Fruit fly (Drosophila melanogaster) whole organism, embryonic: ENCODE measurements around the gene CG31883.

Experiments
- Bgb ChIP-seq: fragments of 200-800 bp; sonication (Bioruptor generic); IDR thresholded peaks from 2 replicates; pipeline ENCODE4 v1.3.6; 2022; ENCODE audit warnings: missing biosample characterization, missing genetic modification characterization; ENCODE audit not compliant: partially characterized antibody
- CG10267 ChIP-seq: fragments of 200-800 bp; sonication (Bioruptor generic); optimal IDR thresholded peaks from 2 replicates; lab custom pipeline; 2018; ENCODE audit warnings: missing biosample characterization, mild to moderate bottlenecking, missing genetic modification characterization, moderate library complexity
- CG12219 ChIP-seq: fragments of 200-800 bp; sonication (Bioruptor generic); optimal IDR thresholded peaks from 3 replicates; lab custom pipeline; 2018; ENCODE audit warnings: missing biosample characterization, mild to moderate bottlenecking, missing genetic modification characterization
- CG1233 ChIP-seq: fragments of 200-800 bp; sonication (Bioruptor generic); optimal IDR thresholded peaks from 4 replicates; lab custom pipeline; 2018; ENCODE audit warnings: missing biosample characterization, mild to moderate bottlenecking, missing genetic modification characterization
- CG14014 ChIP-seq: fragments of 200-800 bp; sonication (Bioruptor generic); IDR thresholded peaks from 2 replicates; pipeline ENCODE4 v1.3.6; 2022; ENCODE audit warnings: missing biosample characterization, missing genetic modification characterization
- CG17829 ChIP-seq: fragments of 200-800 bp; optimal IDR thresholded peaks from 2 replicates; lab custom pipeline; 2019; ENCODE audit warnings: missing biosample characterization, mild to moderate bottlenecking, missing genetic modification characterization, moderate library complexity
- CG18011 ChIP-seq: fragments of 200-800 bp; sonication (Bioruptor generic); optimal IDR thresholded peaks from 2 replicates; lab custom pipeline; 2017; ENCODE audit warnings: missing biosample characterization, missing genetic modification characterization, mild to moderate bottlenecking, moderate library complexity, missing genotype
- CG18619 ChIP-seq: fragments of 200-800 bp; sonication (Bioruptor generic); optimal IDR thresholded peaks from 3 replicates; lab custom pipeline; 2017; ENCODE audit warnings: missing biosample characterization, mild to moderate bottlenecking, missing genetic modification characterization
- CG3281 ChIP-seq: fragments of 200-800 bp; sonication (Bioruptor generic); optimal IDR thresholded peaks from 3 replicates; lab custom pipeline; 2017; ENCODE audit warnings: missing biosample characterization, mild to moderate bottlenecking, missing genetic modification characterization
- CG3995 ChIP-seq: fragments of 200-800 bp; sonication (Bioruptor generic); optimal IDR thresholded peaks from 3 replicates; lab custom pipeline; 2016; ENCODE audit warnings: missing biosample characterization, missing genetic modification characterization
- CG6689 ChIP-seq: fragments of 200-800 bp; sonication (Bioruptor generic); IDR thresholded peaks from 2 replicates; pipeline ENCODE4 v1.3.6; 2022; ENCODE audit warnings: missing biosample characterization, missing genetic modification characterization
- CG6813 ChIP-seq: fragments of 200-800 bp; sonication (Bioruptor generic); optimal IDR thresholded peaks from 2 replicates; lab custom pipeline; 2017; ENCODE audit warnings: missing biosample characterization, missing genetic modification characterization, mild to moderate bottlenecking, moderate library complexity, missing genetic modification reagents
- CG7271 ChIP-seq: fragments of 200-800 bp; sonication (Bioruptor generic); optimal IDR thresholded peaks from 2 replicates; lab custom pipeline; 2018; ENCODE audit warnings: missing biosample characterization, mild to moderate bottlenecking, missing genetic modification characterization, moderate library complexity
- CG9727 ChIP-seq: fragments of 200-800 bp; sonication (Bioruptor generic); optimal IDR thresholded peaks from 3 replicates; lab custom pipeline; 2017; ENCODE audit warnings: missing biosample characterization, mild to moderate bottlenecking, missing genetic modification characterization
- CG9932 ChIP-seq: fragments of 200-800 bp; sonication (Bioruptor generic); IDR thresholded peaks from 2 replicates; pipeline ENCODE4 v1.3.6; 2022; ENCODE audit warnings: missing biosample characterization, missing genetic modification characterization
- Dek ChIP-seq: fragments of 200-800 bp; sonication (Bioruptor generic); optimal IDR thresholded peaks from 3 replicates; lab custom pipeline; 2019; ENCODE audit warnings: missing biosample characterization, mild to moderate bottlenecking, missing genetic modification characterization, moderate library complexity
- Eip74EF ChIP-seq, 2 experiments: fragments of 200-800 bp in 1 of 2; fragments of >200 bp in 1 of 2; sonication (Bioruptor generic) in 1 of 2; optimal IDR thresholded peaks; 2 replicates each; lab custom pipeline; 2017 to 2019; ENCODE audit warnings: missing biosample characterization in 2 of 2, missing genetic modification characterization in 2 of 2, mild to moderate bottlenecking in 1 of 2, moderate library complexity in 1 of 2
- HHEX ChIP-seq: fragments of 200-800 bp; sonication (Bioruptor generic); optimal IDR thresholded peaks from 3 replicates; lab custom pipeline; 2017; ENCODE audit warnings: missing biosample characterization, mild to moderate bottlenecking, missing genetic modification characterization, missing genetic modification reagents
- Hr51 ChIP-seq, 2 experiments: fragments of 200-800 bp; sonication (Bioruptor generic); optimal IDR thresholded peaks; 2 replicates in 1 of 2; 3 replicates in 1 of 2; lab custom pipeline; 2016 to 2018; ENCODE audit warnings: missing biosample characterization in 2 of 2, missing genetic modification characterization in 2 of 2, mild to moderate bottlenecking in 1 of 2, moderate library complexity in 1 of 2
- NC2β ChIP-seq: fragments of 200-800 bp; sonication (Bioruptor generic); optimal IDR thresholded peaks from 2 replicates; lab custom pipeline; 2016; ENCODE audit warnings: missing biosample characterization, missing genetic modification characterization
- Neu2 ChIP-seq: fragments of 200-800 bp; sonication (Bioruptor generic); optimal IDR thresholded peaks from 3 replicates; lab custom pipeline; 2016; ENCODE audit warnings: missing biosample characterization, missing genetic modification characterization, borderline replicate concordance
- PHDP ChIP-seq: fragments of 200-800 bp; sonication (Bioruptor generic); optimal IDR thresholded peaks from 3 replicates; lab custom pipeline; 2018; ENCODE audit warnings: missing biosample characterization, mild to moderate bottlenecking, missing genetic modification characterization, moderate library complexity
- Pdp1 ChIP-seq, 2 experiments: fragments of 200-800 bp; sonication (Bioruptor generic); optimal IDR thresholded peaks; 3 replicates each; lab custom pipeline; 2016; ENCODE audit warnings: missing biosample characterization in 2 of 2, missing genetic modification characterization in 2 of 2, mild to moderate bottlenecking in 1 of 2, moderate library complexity in 1 of 2
- Ptx1 ChIP-seq: fragments of 200-800 bp; sonication (Bioruptor generic); IDR thresholded peaks from 2 replicates; pipeline ENCODE4 v1.3.6; 2022; ENCODE audit warnings: missing biosample characterization, missing genetic modification characterization
- Six4 ChIP-seq: fragments of 200-800 bp; sonication (Bioruptor generic); optimal IDR thresholded peaks from 2 replicates; lab custom pipeline; 2016; ENCODE audit warnings: missing biosample characterization, missing genetic modification characterization
- Usf ChIP-seq: fragments of 200-800 bp; sonication (Bioruptor generic); optimal IDR thresholded peaks from 2 replicates; lab custom pipeline; 2017; ENCODE audit warnings: missing genotype, missing biosample characterization, missing genetic modification characterization
- Vsx1 ChIP-seq: fragments of 200-800 bp; sonication (Bioruptor generic); optimal IDR thresholded peaks from 2 replicates; lab custom pipeline; 2017; ENCODE audit warnings: missing biosample characterization, mild to moderate bottlenecking, missing genetic modification characterization, missing genetic modification reagents
- az2 ChIP-seq: fragments of 200-800 bp; sonication (Bioruptor generic); optimal IDR thresholded peaks from 3 replicates; lab custom pipeline; 2016; ENCODE audit warnings: missing biosample characterization, missing genetic modification characterization
- cato ChIP-seq: fragments of 200-800 bp; sonication (Bioruptor generic); optimal IDR thresholded peaks from 2 replicates; lab custom pipeline; 2016; ENCODE audit warnings: missing biosample characterization, missing genetic modification characterization, borderline replicate concordance
- dpn ChIP-seq, 2 experiments: fragments of 200-800 bp; sonication (Bioruptor generic); optimal IDR thresholded peaks; 3 replicates each; lab custom pipeline; 2016; ENCODE audit warnings: missing biosample characterization in 2 of 2, missing genetic modification characterization in 2 of 2
- ewg ChIP-seq: fragments of 200-800 bp; sonication (Bioruptor generic); optimal IDR thresholded peaks from 3 replicates; lab custom pipeline; 2017; ENCODE audit warnings: mild to moderate bottlenecking, missing biosample characterization, missing genetic modification reagents, missing genetic modification characterization
- fru ChIP-seq: fragments of >200 bp; optimal IDR thresholded peaks from 2 replicates; lab custom pipeline; 2017
- gce ChIP-seq: fragments of 200-800 bp; sonication (Bioruptor generic); IDR thresholded peaks from 3 replicates; pipeline ENCODE4 v1.3.6; 2022; ENCODE audit warnings: missing biosample characterization, missing genetic modification characterization
- gem ChIP-seq: fragments of 200-800 bp; sonication (Bioruptor generic); optimal IDR thresholded peaks from 2 replicates; lab custom pipeline; 2019; ENCODE audit warnings: missing biosample characterization, mild to moderate bottlenecking, missing genetic modification characterization, moderate library complexity
- inv ChIP-seq: fragments of 200-800 bp; sonication (Bioruptor generic); IDR thresholded peaks from 2 replicates; pipeline ENCODE4 v1.3.6; 2022; ENCODE audit warnings: missing biosample characterization, missing genetic modification characterization; ENCODE audit not compliant: partially characterized antibody
- lbe ChIP-seq: fragments of 200-800 bp; sonication (Bioruptor generic); optimal IDR thresholded peaks from 2 replicates; lab custom pipeline; 2016; ENCODE audit warnings: missing biosample characterization, mild to moderate bottlenecking, missing genetic modification characterization
- maf-S ChIP-seq: fragments of 200-800 bp; sonication (Bioruptor generic); optimal IDR thresholded peaks from 2 replicates; lab custom pipeline; 2016; ENCODE audit warnings: missing biosample characterization, missing genetic modification characterization
- mam ChIP-seq: fragments of 200-800 bp; sonication (Bioruptor generic); optimal IDR thresholded peaks from 3 replicates; lab custom pipeline; 2016; ENCODE audit warnings: missing biosample characterization, missing genetic modification characterization
- nerfin-2 ChIP-seq: fragments of 200-800 bp; sonication (Bioruptor generic); IDR thresholded peaks from 2 replicates; pipeline ENCODE4 v1.3.6; 2022; ENCODE audit warnings: missing biosample characterization, missing genetic modification characterization; ENCODE audit not compliant: partially characterized antibody
- onecut ChIP-seq: fragments of 200-800 bp; sonication (Bioruptor generic); IDR thresholded peaks from 2 replicates; pipeline ENCODE4 v1.3.6; 2022; ENCODE audit warnings: missing biosample characterization, missing genetic modification characterization
- pb ChIP-seq: fragments of 200-800 bp; sonication (Bioruptor generic); optimal IDR thresholded peaks from 3 replicates; lab custom pipeline; 2016; ENCODE audit warnings: missing biosample characterization, missing genetic modification characterization
- pzg ChIP-seq: fragments of 200-800 bp; sonication (Bioruptor generic); optimal IDR thresholded peaks from 3 replicates; lab custom pipeline; 2018; ENCODE audit warnings: missing biosample characterization, mild to moderate bottlenecking, missing genetic modification characterization, moderate library complexity
- repo ChIP-seq: fragments of 200-800 bp; sonication (Bioruptor generic); optimal IDR thresholded peaks from 2 replicates; lab custom pipeline; 2016; ENCODE audit warnings: missing biosample characterization, missing genetic modification characterization
- sim ChIP-seq: fragments of 200-800 bp; sonication (Bioruptor generic); IDR thresholded peaks from 2 replicates; pipeline ENCODE4 v1.3.6; 2022; ENCODE audit warnings: missing biosample characterization, missing genetic modification characterization
- sima ChIP-seq: fragments of 200-800 bp; sonication (Bioruptor generic); optimal IDR thresholded peaks from 2 replicates; lab custom pipeline; 2016; ENCODE audit warnings: missing biosample characterization, missing genetic modification characterization
- sisA ChIP-seq: fragments of 200-800 bp; sonication (Bioruptor generic); IDR thresholded peaks from 2 replicates; pipeline ENCODE4 v1.3.6; 2022; ENCODE audit warnings: missing biosample characterization, missing genetic modification characterization
- stc ChIP-seq: fragments of 200-800 bp; sonication (Bioruptor generic); IDR thresholded peaks from 2 replicates; pipeline ENCODE4 v1.3.6; 2022; ENCODE audit warnings: missing biosample characterization, missing genetic modification characterization

The CG31883 gene

DNA sequence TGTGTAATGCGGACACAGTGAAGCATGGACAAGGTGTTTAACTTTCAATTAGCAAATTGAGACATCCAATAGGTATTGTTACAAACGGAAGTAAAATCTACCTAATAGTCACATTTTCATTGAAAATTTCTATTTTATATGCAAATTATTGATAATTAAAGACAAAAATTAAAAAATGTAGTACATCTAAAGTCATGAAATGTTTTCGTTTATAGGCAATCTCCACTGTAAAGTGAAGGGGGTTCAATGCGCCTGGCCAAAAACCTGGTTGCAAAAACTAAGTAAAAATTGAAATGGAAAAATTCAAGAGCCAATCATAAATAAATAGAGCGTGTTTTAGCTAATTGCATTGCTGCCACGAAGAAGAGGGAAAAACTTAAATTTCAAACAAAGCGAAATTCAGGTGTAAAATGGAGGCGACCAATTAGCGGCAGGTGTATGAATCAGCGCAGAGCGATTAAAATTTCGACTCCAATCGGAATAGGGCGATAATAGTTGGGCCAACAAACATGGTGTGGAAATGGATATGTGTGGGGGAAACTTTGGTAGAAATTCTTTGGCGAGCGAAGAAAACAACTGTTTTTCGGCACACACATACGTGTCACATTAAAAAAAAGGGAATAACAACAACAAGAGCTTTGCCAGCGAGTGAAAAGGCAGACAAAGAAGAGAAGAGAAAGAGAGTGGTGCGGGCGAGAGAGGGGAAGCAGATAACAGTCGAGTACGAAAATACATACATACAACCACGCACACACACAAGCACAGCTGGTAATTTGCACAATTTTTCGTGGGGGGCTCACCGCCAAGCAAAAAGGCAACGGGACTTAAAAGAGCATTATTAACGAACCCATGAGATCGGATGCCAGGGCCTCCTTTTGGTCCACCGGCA is 34.7 kb upstream of the CG31883 start (continued):
- TF ChIP-seq sim (GFP tag; lab: Robert Waterston, UW) (0 out of 2 replicates have a peak, but pooled peaks have one; percentile 8), nerfin-2 (GFP tag; lab: Robert Waterston, UW) (no peak), CG18011 (GFP tag; lab: Kevin White, UChicago) (no peak), CG12219 (GFP tag; lab: Kevin White, UChicago) (no peak), CG18619 (GFP tag; lab: Kevin White, UChicago) (peak; percentile 38), CG7271 (tag; lab: Kevin White, UChicago) (no peak), pb (no peak), stc (GFP tag; lab: Robert Waterston, UW) (peak; percentile 35; the same call in 1 of the 2 replicates), Six4 (GFP tag; lab: Kevin White, UChicago) (peak; percentile 13), Neu2 (GFP tag; lab: Kevin White, UChicago) (no peak), Usf (GFP tag; lab: Kevin White, UChicago) (no peak), CG10267 (tag; lab: Kevin White, UChicago) (peak; percentile 19), fru (lab: Kevin White, UChicago) (no peak), Bgb (no peak), CG6813 (GFP tag; lab: Kevin White, UChicago) (peak; percentile 18), CG3281 (peak; percentile 60), ewg (GFP tag; lab: Kevin White, UChicago) (peak; percentile 18), CG9727 (GFP tag; lab: Kevin White, UChicago) (peak; percentile 17), NC2β (GFP tag; lab: Kevin White, UChicago) (no peak), sima (GFP tag; lab: Kevin White, UChicago) (no peak), inv (GFP tag; lab: Robert Waterston, UW) (no peak), gem (tag; lab: Kevin White, UChicago) (peak; percentile 48), sisA (GFP tag; lab: Robert Waterston, UW) (peak; percentile 28; the same call in 1 of the 2 replicates), lbe (GFP tag; lab: Kevin White, UChicago) (no peak), PHDP (peak; percentile 41), cato (no peak), Dek (tag; lab: Kevin White, UChicago) (peak; percentile 17), Ptx1 (GFP tag; lab: Robert Waterston, UW) (peak; percentile 67), gce (no peak), pzg (GFP tag; lab: Kevin White, UChicago) (no peak), mam (peak; percentile 22), CG3995 (GFP tag; lab: Kevin White, UChicago) (no peak), Vsx1 (GFP tag; lab: Kevin White, UChicago) (no peak), az2 (GFP tag; lab: Kevin White, UChicago) (no peak), CG1233 (peak; percentile 15), CG17829 (tag; lab: Kevin White, UChicago) (peak; percentile 33), CG14014 (GFP tag; lab: Robert Waterston, UW) (0 out of 2 replicates have a peak, but pooled peaks have one; percentile 16), repo (GFP tag; lab: Kevin White, UChicago) (no peak), maf-S (no peak), HHEX (GFP tag; lab: Kevin White, UChicago) (peak; percentile 43), onecut (GFP tag; lab: Robert Waterston, UW) (0 out of 2 replicates have a peak, but pooled peaks have one; percentile 24), Eip74EF (GFP tag; optimal IDR thresholded peaks at IDR 0.05; lab: Kevin White, UChicago) (no peak), Hr51 (GFP tag; optimal IDR thresholded peaks at IDR 0.05; lab: Kevin White, UChicago) (peak in 1 of 2 experiments; percentile 63), Pdp1 (GFP tag; optimal IDR thresholded peaks at IDR 0.05; lab: Kevin White, UChicago) (peak in 1 of 2 experiments; percentile 27), dpn (GFP tag; optimal IDR thresholded peaks at IDR 0.05; lab: Kevin White, UChicago) (peak; percentile 2 to 33), CG6689 (GFP tag; lab: Robert Waterston, UW) (peak; percentile 49), CG9932 (GFP tag; lab: Robert Waterston, UW) (0 out of 2 replicates have a peak, but pooled peaks have one; percentile 27)
